Fruit fly (Drosophila melanogaster) whole organism, embryonic: Measurements from ENCODE around the gene SdhC.

Experiments
- Atf3 ChIP-seq: fragments of 200-800 bp; sonication (Bioruptor generic); optimal IDR thresholded peaks from 3 replicates; lab custom pipeline; 2016; ENCODE audit warnings: missing biosample characterization, missing genetic modification characterization
- Atf6 ChIP-seq: fragments of 200-800 bp; sonication (Bioruptor generic); IDR thresholded peaks from 2 replicates; pipeline ENCODE4 v1.3.6; 2022; ENCODE audit warnings: missing biosample characterization, missing genetic modification characterization
- B-H2 ChIP-seq: fragments of 200-800 bp; sonication (Bioruptor generic); optimal IDR thresholded peaks from 2 replicates; lab custom pipeline; 2018; ENCODE audit warnings: missing biosample characterization, mild to moderate bottlenecking, missing genetic modification characterization
- Bgb ChIP-seq: fragments of 200-800 bp; sonication (Bioruptor generic); IDR thresholded peaks from 2 replicates; pipeline ENCODE4 v1.3.6; 2022; ENCODE audit warnings: missing biosample characterization, missing genetic modification characterization; ENCODE audit not compliant: partially characterized antibody
- BtbVII ChIP-seq: fragments of 200-800 bp; sonication (Bioruptor generic); optimal IDR thresholded peaks from 3 replicates; lab custom pipeline; 2017; ENCODE audit warnings: missing biosample characterization, mild to moderate bottlenecking, missing genetic modification characterization
- CG10267 ChIP-seq: fragments of 200-800 bp; sonication (Bioruptor generic); optimal IDR thresholded peaks from 2 replicates; lab custom pipeline; 2018; ENCODE audit warnings: missing biosample characterization, mild to moderate bottlenecking, missing genetic modification characterization, moderate library complexity
- CG10654 ChIP-seq: fragments of 200-800 bp; sonication (Bioruptor generic); optimal IDR thresholded peaks from 2 replicates; lab custom pipeline; 2016; ENCODE audit warnings: missing biosample characterization, missing genetic modification characterization
- CG13296 ChIP-seq: fragments of 200-800 bp; sonication (Bioruptor generic); optimal IDR thresholded peaks from 3 replicates; lab custom pipeline; 2018; ENCODE audit warnings: missing biosample characterization, mild to moderate bottlenecking, missing genetic modification characterization
- CG15011 ChIP-seq: fragments of 200-800 bp; sonication (Bioruptor generic); optimal IDR thresholded peaks from 3 replicates; lab custom pipeline; 2018; ENCODE audit warnings: missing biosample characterization, mild to moderate bottlenecking, missing genetic modification characterization
- CG1647 ChIP-seq: fragments of 200-800 bp; sonication (Bioruptor generic); optimal IDR thresholded peaks from 3 replicates; lab custom pipeline; 2016; ENCODE audit warnings: missing biosample characterization, missing genetic modification characterization
- CG17829 ChIP-seq: fragments of 200-800 bp; optimal IDR thresholded peaks from 2 replicates; lab custom pipeline; 2019; ENCODE audit warnings: missing biosample characterization, mild to moderate bottlenecking, missing genetic modification characterization, moderate library complexity
- CG2199 ChIP-seq: fragments of 200-800 bp; sonication (Bioruptor generic); IDR thresholded peaks from 3 replicates; pipeline ENCODE4 v1.3.6; 2022; ENCODE audit warnings: missing biosample characterization, missing genetic modification characterization
- CG4707 ChIP-seq: fragments of 200-800 bp; sonication (Bioruptor generic); optimal IDR thresholded peaks from 2 replicates; lab custom pipeline; 2018; ENCODE audit warnings: missing biosample characterization, mild to moderate bottlenecking, missing genetic modification characterization, moderate library complexity
- CG6683 ChIP-seq: fragments of 200-800 bp; sonication (Bioruptor generic); optimal IDR thresholded peaks from 2 replicates; lab custom pipeline; 2017; ENCODE audit warnings: missing biosample characterization, mild to moderate bottlenecking, missing genetic modification characterization, missing genetic modification reagents
- CG7372 ChIP-seq: fragments of 200-800 bp; sonication (Bioruptor generic); IDR thresholded peaks from 2 replicates; pipeline ENCODE4 v1.3.6; 2022; ENCODE audit warnings: missing biosample characterization, missing genetic modification characterization
- CG7839 ChIP-seq: fragments of 200-800 bp; sonication (Bioruptor generic); optimal IDR thresholded peaks from 3 replicates; lab custom pipeline; 2018; ENCODE audit warnings: missing biosample characterization, mild to moderate bottlenecking, missing genetic modification characterization, moderate library complexity
- CG8944 ChIP-seq: fragments of 200-800 bp; sonication (Bioruptor generic); optimal IDR thresholded peaks from 3 replicates; lab custom pipeline; 2016; ENCODE audit warnings: missing biosample characterization, missing genetic modification characterization
- CTCF ChIP-seq: fragments of 200-800 bp; sonication (Bioruptor generic); optimal IDR thresholded peaks from 2 replicates; lab custom pipeline; 2017; ENCODE audit warnings: missing biosample characterization, mild to moderate bottlenecking, missing genetic modification characterization, moderate library complexity
- Dip2 ChIP-seq: fragments of 200-800 bp; sonication (Bioruptor generic); IDR thresholded peaks from 2 replicates; pipeline ENCODE4 v1.3.6; 2022; ENCODE audit warnings: missing biosample characterization, missing genetic modification characterization
- E2f2 ChIP-seq: fragments of 200-800 bp; sonication (Bioruptor generic); IDR thresholded peaks from 2 replicates; pipeline ENCODE4 v1.3.6; 2022; ENCODE audit warnings: missing biosample characterization, missing genetic modification characterization
- Elba2 ChIP-seq: fragments of 200-800 bp; sonication (Bioruptor generic); optimal IDR thresholded peaks from 3 replicates; lab custom pipeline; 2016; ENCODE audit warnings: missing biosample characterization, missing genetic modification characterization
- Ets97D ChIP-seq: fragments of 200-800 bp; sonication (Bioruptor generic); optimal IDR thresholded peaks from 3 replicates; lab custom pipeline; 2016; ENCODE audit warnings: missing biosample characterization, missing genetic modification characterization
- HmgZ ChIP-seq: fragments of 200-800 bp; sonication (Bioruptor generic); optimal IDR thresholded peaks from 2 replicates; lab custom pipeline; 2018; ENCODE audit warnings: missing biosample characterization, mild to moderate bottlenecking, missing genetic modification characterization
- Med ChIP-seq: fragments of 200-800 bp; sonication (Bioruptor generic); peaks from one replicate; lab custom pipeline; 2016; ENCODE audit warnings: missing biosample characterization, missing genetic modification characterization, mild to moderate bottlenecking, inconsistent platforms, moderate library complexity
- Mrtf ChIP-seq: fragments of 200-800 bp; sonication (Bioruptor generic); IDR thresholded peaks from 3 replicates; pipeline ENCODE4 v1.3.6; 2022; ENCODE audit warnings: missing biosample characterization, missing genetic modification characterization
- NFAT ChIP-seq: fragments of 200-800 bp; sonication (Bioruptor generic); IDR thresholded peaks from 2 replicates; pipeline ENCODE4 v1.3.6; 2022; ENCODE audit warnings: missing biosample characterization, missing genetic modification characterization
- Neu2 ChIP-seq: fragments of 200-800 bp; sonication (Bioruptor generic); optimal IDR thresholded peaks from 3 replicates; lab custom pipeline; 2016; ENCODE audit warnings: missing biosample characterization, missing genetic modification characterization, borderline replicate concordance
- Nf-YB ChIP-seq: fragments of 200-800 bp; sonication (Bioruptor generic); optimal IDR thresholded peaks from 3 replicates; lab custom pipeline; 2019; ENCODE audit warnings: missing biosample characterization, mild to moderate bottlenecking, missing genetic modification characterization, moderate library complexity
- Pdp1 ChIP-seq, 2 experiments: fragments of 200-800 bp; sonication (Bioruptor generic); optimal IDR thresholded peaks; 3 replicates each; lab custom pipeline; 2016; ENCODE audit warnings: missing biosample characterization in 2 of 2, missing genetic modification characterization in 2 of 2, mild to moderate bottlenecking in 1 of 2, moderate library complexity in 1 of 2
- ab ChIP-seq: fragments of 200-800 bp; sonication (Bioruptor generic); optimal IDR thresholded peaks from 2 replicates; lab custom pipeline; 2016; ENCODE audit warnings: missing biosample characterization, missing genetic modification characterization
- amos ChIP-seq: fragments of 200-800 bp; sonication (Bioruptor generic); IDR thresholded peaks from 2 replicates; pipeline ENCODE4 v1.3.6; 2022; ENCODE audit warnings: missing biosample characterization, missing genetic modification characterization; ENCODE audit not compliant: partially characterized antibody
- bbx ChIP-seq: fragments of 200-800 bp; sonication (Bioruptor generic); IDR thresholded peaks from 2 replicates; pipeline ENCODE4 v1.3.6; 2022; ENCODE audit warnings: missing biosample characterization, missing genetic modification characterization; ENCODE audit not compliant: partially characterized antibody
- cwo ChIP-seq: fragments of 200-800 bp; sonication (Bioruptor generic); optimal IDR thresholded peaks from 3 replicates; lab custom pipeline; 2017; ENCODE audit warnings: missing biosample characterization, missing genetic modification characterization, mild to moderate bottlenecking, moderate library complexity, missing genetic modification reagents
- disco-r ChIP-seq: fragments of 200-800 bp; sonication (Bioruptor generic); optimal IDR thresholded peaks from 2 replicates; lab custom pipeline; 2016; ENCODE audit warnings: missing biosample characterization, missing genetic modification characterization
- esg ChIP-seq: fragments of 200-800 bp; sonication (Bioruptor generic); conservative IDR thresholded peaks from 2 replicates; pipeline ENCODE4 v1.3.6; 2022; ENCODE audit warnings: missing biosample characterization, missing genetic modification characterization
- her ChIP-seq: fragments of 200-800 bp; sonication (Bioruptor generic); optimal IDR thresholded peaks from 2 replicates; lab custom pipeline; 2016; ENCODE audit warnings: missing biosample characterization, missing genetic modification characterization
- hkb ChIP-seq, 2 experiments: fragments of 200-800 bp in 1 of 2; fragments of >200 bp in 1 of 2; sonication (Bioruptor generic) in 1 of 2; IDR thresholded peaks in 1 of 2; optimal IDR thresholded peaks in 1 of 2; 2 replicates each; pipeline versions ENCODE4 v1.3.6 to Lab custom; 2017 to 2022; ENCODE audit warnings: missing biosample characterization in 1 of 2, missing genetic modification characterization in 1 of 2
- inv ChIP-seq: fragments of 200-800 bp; sonication (Bioruptor generic); IDR thresholded peaks from 2 replicates; pipeline ENCODE4 v1.3.6; 2022; ENCODE audit warnings: missing biosample characterization, missing genetic modification characterization; ENCODE audit not compliant: partially characterized antibody
- lola ChIP-seq, 3 experiments: fragments of >200 bp in 2 of 3; fragments of 200-800 bp in 1 of 3; sonication (Bioruptor generic) in 1 of 3; optimal IDR thresholded peaks; 2 replicates each; lab custom pipeline; 2017 to 2019; ENCODE audit warnings: missing biosample characterization in 3 of 3, missing genetic modification characterization in 3 of 3, mild to moderate bottlenecking in 1 of 3, moderate library complexity in 1 of 3
- nom ChIP-seq: fragments of 200-800 bp; sonication (Bioruptor generic); optimal IDR thresholded peaks from 2 replicates; lab custom pipeline; 2017; ENCODE audit warnings: missing biosample characterization, missing genetic modification characterization, mild to moderate bottlenecking, moderate library complexity, missing genetic modification reagents
- pros ChIP-seq: fragments of 200-800 bp; sonication (Bioruptor generic); optimal IDR thresholded peaks from 3 replicates; lab custom pipeline; 2019; ENCODE audit warnings: missing biosample characterization, mild to moderate bottlenecking, missing genetic modification characterization, moderate library complexity
- repo ChIP-seq: fragments of 200-800 bp; sonication (Bioruptor generic); optimal IDR thresholded peaks from 2 replicates; lab custom pipeline; 2016; ENCODE audit warnings: missing biosample characterization, missing genetic modification characterization
- sd ChIP-seq: fragments of 200-800 bp; sonication (Bioruptor generic); optimal IDR thresholded peaks from 3 replicates; lab custom pipeline; 2018; ENCODE audit warnings: missing biosample characterization, mild to moderate bottlenecking, missing genetic modification characterization, moderate library complexity
- sim ChIP-seq: fragments of 200-800 bp; sonication (Bioruptor generic); IDR thresholded peaks from 2 replicates; pipeline ENCODE4 v1.3.6; 2022; ENCODE audit warnings: missing biosample characterization, missing genetic modification characterization
- slp2 ChIP-seq: fragments of 200-800 bp; sonication (Bioruptor generic); optimal IDR thresholded peaks from 2 replicates; lab custom pipeline; 2016; ENCODE audit warnings: missing biosample characterization, missing genetic modification characterization
- so ChIP-seq: fragments of 200-800 bp; sonication (Bioruptor generic); IDR thresholded peaks from 3 replicates; pipeline ENCODE4 v1.3.6; 2022; ENCODE audit warnings: missing biosample characterization, missing genetic modification characterization
- toy ChIP-seq: fragments of 200-800 bp; sonication (Bioruptor generic); IDR thresholded peaks from 2 replicates; pipeline ENCODE4 v1.3.6; 2022; ENCODE audit warnings: missing biosample characterization, missing genetic modification characterization
- tx ChIP-seq: fragments of 200-800 bp; sonication (Bioruptor generic); optimal IDR thresholded peaks from 2 replicates; lab custom pipeline; 2016; ENCODE audit warnings: missing biosample characterization, missing genetic modification characterization
- vvl ChIP-seq: fragments of 200-800 bp; sonication (Bioruptor generic); IDR thresholded peaks from 2 replicates; pipeline ENCODE4 v1.3.6; 2022; ENCODE audit warnings: missing biosample characterization, missing genetic modification characterization
- zf30C ChIP-seq: fragments of 200-800 bp; sonication (Bioruptor generic); optimal IDR thresholded peaks from 3 replicates; lab custom pipeline; 2018; ENCODE audit warnings: missing biosample characterization, mild to moderate bottlenecking, missing genetic modification characterization

SdhC gene

DNA sequence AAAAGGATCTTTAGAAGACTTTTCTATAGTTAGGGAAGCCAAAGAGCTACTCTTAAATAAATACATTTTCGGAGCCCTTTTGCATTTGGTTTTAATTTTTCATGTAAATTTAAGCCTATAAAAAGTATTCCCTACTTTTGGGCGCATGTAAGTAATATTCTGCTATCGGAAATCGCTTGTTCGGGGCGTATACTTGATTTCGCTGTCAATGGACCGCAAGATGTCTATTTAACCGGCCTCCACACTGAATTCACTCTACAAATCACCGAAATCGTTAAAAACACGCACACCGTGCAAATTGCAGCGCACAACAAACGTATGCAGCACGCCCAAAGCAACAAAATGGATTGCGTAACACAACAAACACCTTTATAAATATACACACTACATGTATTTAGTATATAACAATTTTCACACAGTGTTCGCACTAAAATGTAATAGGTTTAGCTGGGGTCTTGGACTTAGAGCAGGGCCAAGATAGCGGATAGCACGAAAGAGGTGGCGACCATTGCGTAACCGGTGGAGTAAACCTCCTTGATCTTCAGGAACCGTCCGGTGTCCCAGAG is 800 bp downstream of the SdhC start:
- TF ChIP-seq zf30C (GFP tag; lab: Kevin White, UChicago) (no peak), NFAT (GFP tag; lab: Robert Waterston, UW) (no peak), Dip2 (no peak), Mrtf (GFP tag; lab: Robert Waterston, UW) (no peak), esg (GFP tag; lab: Robert Waterston, UW) (no peak), nom (no peak), disco-r (GFP tag; lab: Kevin White, UChicago) (no peak), slp2 (no peak), Atf6 (0 out of 2 replicates have a peak, but pooled peaks have one; percentile 8), inv (no peak; the same call in 1 of the 2 replicates), so (GFP tag; lab: Robert Waterston, UW) (no peak), pros (no peak), E2f2 (GFP tag; lab: Robert Waterston, UW) (no peak), ab (GFP tag; lab: Kevin White, UChicago) (no peak), CG4707 (no peak), repo (GFP tag; lab: Kevin White, UChicago) (no peak), her (GFP tag; lab: Kevin White, UChicago) (no peak), CG2199 (GFP tag; lab: Robert Waterston, UW) (no peak), hkb (optimal IDR thresholded peaks at IDR 0.05; lab: Kevin White, UChicago) (no peak), hkb (GFP tag; IDR thresholded peaks at IDR 0.05; lab: Robert Waterston, UW) (no peak), sim (GFP tag; lab: Robert Waterston, UW) (no peak), CG1647 (GFP tag; lab: Kevin White, UChicago) (no peak), Bgb (peak; percentile 34; the same call in 1 of the 2 replicates), CG6683 (GFP tag; lab: Kevin White, UChicago) (no peak), bbx (GFP tag; lab: Robert Waterston, UW) (no peak), lola (GFP tag; optimal IDR thresholded peaks at IDR 0.05; lab: Kevin White, UChicago) (no peak), Nf-YB (GFP tag; lab: Kevin White, UChicago) (no peak), CG10267 (no peak), sd (no peak), CTCF (GFP tag; lab: Kevin White, UChicago) (peak; percentile 53), HmgZ (peak; percentile 39), CG7839 (tag; lab: Kevin White, UChicago) (peak; percentile 11), toy (no peak), Elba2 (no peak), B-H2 (GFP tag; lab: Kevin White, UChicago) (no peak), Atf3 (GFP tag; lab: Kevin White, UChicago) (no peak), CG8944 (no peak), amos (GFP tag; lab: Robert Waterston, UW) (peak; percentile 2; the same call in 1 of the 2 replicates), CG13296 (no peak), CG15011 (GFP tag; lab: Kevin White, UChicago) (no peak), BtbVII (no peak), Med (peak; percentile 94), Neu2 (GFP tag; lab: Kevin White, UChicago) (no peak), CG7372 (GFP tag; lab: Robert Waterston, UW) (peak; percentile 95), vvl (GFP tag; lab: Robert Waterston, UW) (no peak), CG10654 (GFP tag; lab: Kevin White, UChicago) (no peak), CG17829 (tag; lab: Kevin White, UChicago) (no peak), tx (no peak), Ets97D (GFP tag; lab: Kevin White, UChicago) (peak; percentile 96), cwo (no peak), Pdp1 (GFP tag; optimal IDR thresholded peaks at IDR 0.05; lab: Kevin White, UChicago) (peak in 1 of 2 experiments; percentile 98)
